Worm (Caenorhabditis elegans) whole organism, L1 larva: Measurements from ENCODE around the gene C54E10.7.

Source experiments
- egl-13 ChIP-seq: sonication (generic microtip); optimal IDR thresholded peaks from 2 replicates; lab custom pipeline; 2016; ENCODE audit warnings: missing genotype, missing genetic modification reagents, missing genetic modification characterization, missing compliant biosample characterization
- lin-13 ChIP-seq: fragments of 150-350 bp; optimal IDR thresholded peaks from 2 replicates; lab custom pipeline; 2014; ENCODE audit warnings: missing biosample characterization, missing genetic modification reagents, missing genetic modification characterization
- mdl-1 ChIP-seq, 2 experiments: fragments of 150-350 bp; optimal IDR thresholded peaks; 2 replicates each; lab custom pipeline; 2014 to 2017; ENCODE audit warnings: missing biosample characterization in 2 of 2, missing genetic modification characterization in 2 of 2, inconsistent platforms in 1 of 2
- nhr-28 ChIP-seq: fragments of 150-350 bp; optimal IDR thresholded peaks from 2 replicates; lab custom pipeline; 2014; ENCODE audit warnings: missing biosample characterization, missing genetic modification characterization
- pqm-1 ChIP-seq: sonication (generic microtip); optimal IDR thresholded peaks from 3 replicates; lab custom pipeline; 2017; ENCODE audit warnings: missing biosample characterization, missing genetic modification characterization
- unc-130 ChIP-seq: fragments of 150-350 bp; optimal IDR thresholded peaks from 2 replicates; lab custom pipeline; 2017; ENCODE audit warnings: missing biosample characterization, missing genetic modification characterization, inconsistent platforms
- unc-62 ChIP-seq: fragments of 150-350 bp; optimal IDR thresholded peaks from 2 replicates; lab custom pipeline; 2014; ENCODE audit warnings: missing biosample characterization, missing genetic modification reagents, missing genetic modification characterization
- xbp-1 ChIP-seq: sonication (generic microtip); optimal IDR thresholded peaks from 2 replicates; lab custom pipeline; 2016; ENCODE audit warnings: missing genetic modification characterization, missing compliant biosample characterization
- ztf-11 ChIP-seq, 2 experiments: sonication (generic microtip); optimal IDR thresholded peaks; 2 replicates each; lab custom pipeline; 2016 to 2017; ENCODE audit warnings: missing genetic modification characterization in 2 of 2, missing biosample characterization in 1 of 2, missing compliant biosample characterization in 1 of 2

DNA sequence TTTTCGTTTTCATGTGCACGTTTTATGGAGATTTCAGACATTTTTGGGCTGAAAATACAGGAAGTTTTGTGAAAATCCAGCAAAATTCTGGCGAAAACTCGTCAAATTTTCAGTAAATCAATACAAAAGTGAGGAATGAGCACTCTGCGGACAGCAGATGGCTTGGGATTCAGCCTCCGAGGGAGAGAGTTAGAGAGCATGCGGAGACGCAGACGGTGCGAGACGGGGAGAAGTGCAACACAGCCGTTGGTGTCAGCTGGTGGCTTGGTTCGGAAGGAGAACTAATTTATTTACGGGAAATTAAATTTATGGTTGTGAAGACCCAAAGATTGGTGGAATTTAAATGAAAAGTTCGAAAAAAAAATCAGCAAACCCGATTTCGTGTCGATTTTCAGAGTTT lies 2.8 kb upstream of the C54E10.7 start, which contains the start of gene C54E10.6:
- no peak for TF ChIP-seq egl-13 (tag; lab: Kevin White, UChicago)
- no peak for TF ChIP-seq nhr-28 (tag; lab: Kevin White, UChicago)
- TF ChIP-seq unc-130, result no peak
- TF ChIP-seq lin-13 (GFP tag; lab: Kevin White, UChicago), result no peak
- no peak for TF ChIP-seq xbp-1 (tag; lab: Kevin White, UChicago)
- TF ChIP-seq mdl-1 (tag; optimal IDR thresholded peaks at IDR 0.05; lab: Kevin White, UChicago), result no peak
- peak in 1 of 2 experiments; percentile 23 for TF ChIP-seq ztf-11 (tag; optimal IDR thresholded peaks at IDR 0.05; lab: Kevin White, UChicago)
- no peak for TF ChIP-seq unc-62 (GFP tag; lab: Kevin White, UChicago)
- TF ChIP-seq pqm-1 (tag; lab: Kevin White, UChicago), result no peak
